Worm (Caenorhabditis elegans): ENCODE measurements around the gene nspb-3.
A peak's percentile ranks its signal among the peaks of the same experiment; 100 is the strongest.
"Not testable (repeated sequence)": the region's sequence is repeated elsewhere in the genome, so short reads cannot be mapped to it uniquely, and the experiment has no call there.

Gene nspb-3

DNA sequence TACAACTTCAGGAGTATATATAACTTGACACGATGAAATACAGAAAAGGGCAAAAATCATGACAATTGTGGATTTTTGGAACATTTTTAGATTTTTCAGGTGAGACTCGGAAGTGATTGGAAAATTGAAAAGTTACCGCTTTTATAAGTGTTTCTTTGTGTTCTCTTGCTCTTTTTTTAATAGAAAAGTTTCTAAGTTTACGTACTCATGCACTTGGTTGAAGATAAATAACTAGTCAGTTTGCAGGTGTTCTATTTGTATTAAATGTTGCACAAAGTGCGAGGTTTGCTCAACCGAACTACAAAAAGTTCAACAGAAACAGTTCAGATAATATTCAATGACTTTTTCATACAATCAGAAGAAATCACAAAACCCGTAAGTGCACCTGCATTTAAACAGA is at the start of gene nspb-3:
Gene nspb-3 (minus strand): TSS at position 101 of the 400 bp plus-strand sequence.
- TF ChIP-seq tbx-37 (GFP tag; conservative IDR thresholded peaks at IDR 0.05); scrt-1 (GFP tag; IDR thresholded peaks at IDR 0.05); ceh-36 (tag; optimal IDR thresholded peaks at IDR 0.05): not testable (repeated sequence)

DNA sequence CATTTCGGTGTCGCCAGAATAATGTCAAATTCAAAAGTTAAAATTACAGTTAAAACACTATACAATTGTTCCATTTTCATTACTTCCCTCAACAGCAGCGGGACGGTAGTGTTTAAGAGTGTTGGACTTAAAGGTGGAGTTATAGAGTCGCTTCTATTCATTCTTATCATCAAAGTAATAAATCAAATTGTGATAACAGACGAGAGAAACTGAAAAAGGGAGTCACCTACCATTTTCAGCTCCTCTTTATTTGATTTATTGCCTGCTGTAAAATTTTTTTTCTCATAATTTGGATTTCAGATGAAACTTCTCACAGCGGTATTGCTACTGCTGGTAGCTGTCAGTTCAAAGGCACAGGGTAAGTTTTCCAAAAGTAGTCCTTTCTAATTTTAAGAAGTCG is 45.1 kb upstream of the nspb-3 start, which contains the start of gene C01B10.6:
Gene C01B10.6 (plus strand): TSS at position 301 of the 400 bp plus-strand sequence.
- TF ChIP-seq tbx-37 (GFP tag; conservative IDR thresholded peaks at IDR 0.05) (no peak), flt-1 (GFP tag; IDR thresholded peaks at IDR 0.05) (no peak), aly-1 (tag; optimal IDR thresholded peaks at IDR 0.05) (no peak), hmbx-1 (tag; optimal IDR thresholded peaks at IDR 0.05) (no peak), F13C5.2 (tag; optimal IDR thresholded peaks at IDR 0.05) (no peak), hmg-4 (GFP tag; optimal IDR thresholded peaks at IDR 0.05) (no peak), tbx-11 (GFP tag; IDR thresholded peaks at IDR 0.05) (no peak), scrt-1 (GFP tag; IDR thresholded peaks at IDR 0.05) (no peak), hnd-1 (tag; optimal IDR thresholded peaks at IDR 0.05) (no peak), ets-7 (tag; optimal IDR thresholded peaks at IDR 0.05) (no peak), ama-1 (optimal IDR thresholded peaks at IDR 0.05) (no peak), sea-1 (GFP tag; conservative IDR thresholded peaks at IDR 0.05) (no peak), B0310.2 (tag; optimal IDR thresholded peaks at IDR 0.05) (no peak), ceh-13 (GFP tag; optimal IDR thresholded peaks at IDR 0.05) (no peak), pes-1 (GFP tag; IDR thresholded peaks at IDR 0.05) (no peak), ceh-36 (tag; optimal IDR thresholded peaks at IDR 0.05) (no peak), tra-4 (tag; optimal IDR thresholded peaks at IDR 0.05) (no peak)

DNA sequence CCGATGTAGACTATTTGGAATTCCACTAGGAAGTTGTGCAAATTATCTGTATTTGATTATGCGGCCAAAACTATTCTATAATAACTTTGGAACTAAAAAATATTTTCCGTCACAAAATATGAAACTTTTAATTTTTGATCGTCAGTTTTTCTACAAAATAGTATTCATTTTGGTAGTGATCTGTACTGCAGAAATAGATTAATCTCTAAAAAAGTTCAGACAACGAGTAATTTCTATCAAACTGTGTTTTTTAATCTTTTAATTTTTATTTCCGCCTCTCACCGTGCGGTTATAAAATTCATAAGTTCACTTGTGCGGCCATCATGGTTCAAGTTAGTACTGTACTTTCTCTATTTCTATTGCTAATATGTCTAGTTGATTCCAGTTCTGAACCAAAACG is 43.5 kb upstream of the nspb-3 start, which contains the start of gene C01B10.7:
Gene C01B10.7 (plus strand): TSS at position 301 of the 400 bp plus-strand sequence.
- TF ChIP-seq tbx-11 (GFP tag; IDR thresholded peaks at IDR 0.05) = no peak

DNA sequence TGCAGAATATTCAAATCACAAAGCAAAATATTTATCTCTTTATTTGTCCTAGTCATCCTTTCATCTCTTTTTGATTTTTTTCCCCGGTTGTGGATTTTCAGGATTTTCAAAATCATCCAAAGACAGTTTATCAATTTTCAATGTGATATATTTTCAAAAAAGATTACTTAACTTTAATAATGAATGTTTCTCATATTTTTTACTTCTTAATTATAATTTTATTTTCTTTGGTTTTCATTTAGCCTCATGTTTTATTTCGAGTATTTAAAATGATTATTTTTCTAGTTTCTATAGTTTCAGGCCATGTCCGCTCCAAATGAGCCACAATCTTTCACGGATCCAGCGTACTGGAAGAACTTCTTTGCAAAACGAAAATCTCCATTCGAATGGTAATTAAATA is 40.0 kb upstream of the nspb-3 start, which contains the start of gene metl-13:
Gene metl-13 (plus strand): TSS at position 301 of the 400 bp plus-strand sequence.
- TF ChIP-seq hnd-1 (tag; optimal IDR thresholded peaks at IDR 0.05) (no peak), ceh-36 (tag; optimal IDR thresholded peaks at IDR 0.05) (no peak), ets-7 (tag; optimal IDR thresholded peaks at IDR 0.05) (no peak), flt-1 (GFP tag; IDR thresholded peaks at IDR 0.05) (no peak), hmg-4 (GFP tag; optimal IDR thresholded peaks at IDR 0.05) (no peak), ama-1 (optimal IDR thresholded peaks at IDR 0.05) (no peak), aly-1 (tag; optimal IDR thresholded peaks at IDR 0.05) (no peak), scrt-1 (GFP tag; IDR thresholded peaks at IDR 0.05) (no peak), B0310.2 (tag; optimal IDR thresholded peaks at IDR 0.05) (no peak), pes-1 (GFP tag; IDR thresholded peaks at IDR 0.05) (no peak), tra-4 (tag; optimal IDR thresholded peaks at IDR 0.05) (no peak), tbx-11 (GFP tag; IDR thresholded peaks at IDR 0.05) (no peak), F13C5.2 (tag; optimal IDR thresholded peaks at IDR 0.05) (no peak)

DNA sequence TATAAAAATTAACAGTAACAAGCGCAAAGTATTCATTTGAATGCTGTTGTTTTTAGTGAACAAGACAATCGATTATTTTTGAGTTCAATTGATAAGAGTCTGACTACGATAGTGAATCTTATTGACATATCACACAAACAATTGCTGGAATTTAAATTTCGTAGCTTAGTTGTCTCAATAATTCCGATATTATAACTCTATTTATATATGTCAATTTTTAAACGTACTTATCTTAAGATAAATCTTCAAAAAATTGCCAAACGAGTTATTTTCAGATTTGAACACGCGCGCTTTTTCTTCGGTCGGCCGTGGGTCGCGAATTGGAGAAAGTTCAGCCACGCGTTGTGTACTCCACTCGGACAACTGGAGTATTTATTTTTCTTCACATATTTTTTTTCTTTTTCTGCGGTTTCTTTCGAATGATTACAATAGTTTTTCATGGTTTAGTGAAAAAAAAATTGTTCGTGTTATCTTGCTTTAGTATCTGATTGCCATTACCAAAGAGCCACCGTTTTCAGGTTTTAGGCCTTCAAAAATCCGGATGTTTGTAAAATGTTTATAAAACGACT is 37.0 kb upstream of the nspb-3 start, which contains the start of the genes cest-5.1 and C01B10.9:
Gene cest-5.1 (minus strand): TSS at position 51 of the 569 bp plus-strand sequence.
Gene C01B10.9 (plus strand): TSS at position 519 of the 569 bp plus-strand sequence.
- TF ChIP-seq tbx-37 (GFP tag; conservative IDR thresholded peaks at IDR 0.05) = peak; percentile 71
- no peak for TF ChIP-seq sea-1 (GFP tag; conservative IDR thresholded peaks at IDR 0.05)
- TF ChIP-seq B0310.2 (tag; optimal IDR thresholded peaks at IDR 0.05) = no peak
- peak; percentile 26 for TF ChIP-seq F13C5.2 (tag; optimal IDR thresholded peaks at IDR 0.05)
- TF ChIP-seq hmg-4 (GFP tag; optimal IDR thresholded peaks at IDR 0.05) = no peak

DNA sequence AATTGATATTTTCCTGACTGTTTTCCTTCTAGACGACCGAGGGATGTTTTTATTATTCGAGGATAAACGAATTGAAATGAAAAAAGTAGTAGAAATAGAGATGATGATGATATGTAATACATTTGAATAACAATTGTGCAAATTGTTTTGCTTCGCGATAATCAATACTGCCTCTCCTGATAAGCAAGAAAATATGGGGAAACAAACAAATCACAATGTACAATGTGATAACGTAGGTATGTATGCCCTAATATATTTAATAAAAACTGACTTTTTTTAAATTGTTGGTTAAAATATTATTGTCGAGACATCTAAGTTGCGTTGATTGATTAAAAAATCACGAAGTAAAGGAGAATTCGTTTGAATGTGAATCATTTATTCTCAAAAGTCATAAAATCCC is 33.0 kb upstream of the nspb-3 start, which contains the start of gene cest-5.2:
Gene cest-5.2 (minus strand): TSS at position 128 of the 400 bp plus-strand sequence.
- TF ChIP-seq B0310.2 (tag; optimal IDR thresholded peaks at IDR 0.05) (no peak), ets-7 (tag; optimal IDR thresholded peaks at IDR 0.05) (no peak), hmg-4 (GFP tag; optimal IDR thresholded peaks at IDR 0.05) (no peak), hnd-1 (tag; optimal IDR thresholded peaks at IDR 0.05) (no peak), ceh-36 (tag; optimal IDR thresholded peaks at IDR 0.05) (no peak), hmbx-1 (tag; optimal IDR thresholded peaks at IDR 0.05) (no peak), tra-4 (tag; optimal IDR thresholded peaks at IDR 0.05) (no peak), flt-1 (GFP tag; IDR thresholded peaks at IDR 0.05) (no peak), aly-1 (tag; optimal IDR thresholded peaks at IDR 0.05) (no peak), pes-1 (GFP tag; IDR thresholded peaks at IDR 0.05) (no peak)

DNA sequence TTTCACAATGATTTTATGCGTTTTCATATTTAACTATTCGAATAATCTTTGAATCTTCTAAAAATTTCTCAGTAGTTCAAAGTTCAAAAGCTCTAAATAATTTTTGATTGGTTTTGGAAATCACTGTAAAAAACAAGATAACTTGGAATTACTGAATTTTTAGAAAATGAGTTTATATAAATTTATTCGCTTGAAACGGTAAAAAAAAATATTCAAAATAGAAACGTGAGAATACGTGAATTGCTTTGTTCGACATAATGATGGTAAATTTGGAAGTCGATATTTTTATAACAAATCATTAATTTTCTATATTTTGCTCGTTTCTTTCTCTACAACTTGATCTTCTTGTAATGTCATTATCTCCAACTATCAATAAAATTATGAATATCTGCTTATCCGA is 28.6 kb upstream of the nspb-3 start, which contains the start of gene C01B10.44:
Gene C01B10.44 (plus strand): TSS at position 301 of the 400 bp plus-strand sequence.
- TF ChIP-seq hmg-4 (GFP tag; optimal IDR thresholded peaks at IDR 0.05) (no peak), aly-1 (tag; optimal IDR thresholded peaks at IDR 0.05) (no peak), tra-4 (tag; optimal IDR thresholded peaks at IDR 0.05) (no peak), scrt-1 (GFP tag; IDR thresholded peaks at IDR 0.05) (no peak), ceh-36 (tag; optimal IDR thresholded peaks at IDR 0.05) (no peak), tbx-37 (GFP tag; conservative IDR thresholded peaks at IDR 0.05) (no peak), ceh-13 (GFP tag; optimal IDR thresholded peaks at IDR 0.05) (no peak), sea-1 (GFP tag; conservative IDR thresholded peaks at IDR 0.05) (no peak), flt-1 (GFP tag; IDR thresholded peaks at IDR 0.05) (no peak), ama-1 (optimal IDR thresholded peaks at IDR 0.05) (no peak), ets-7 (tag; optimal IDR thresholded peaks at IDR 0.05) (no peak)

ce11 chrIV:6622142-6622541 is 27.4 kb upstream of the nspb-3 start:
- TF ChIP-seq scrt-1 (GFP tag; IDR thresholded peaks at IDR 0.05) (no peak), hnd-1 (tag; optimal IDR thresholded peaks at IDR 0.05) (no peak), sea-1 (GFP tag; conservative IDR thresholded peaks at IDR 0.05) (no peak), F13C5.2 (tag; optimal IDR thresholded peaks at IDR 0.05) (no peak), B0310.2 (tag; optimal IDR thresholded peaks at IDR 0.05) (no peak), hmg-4 (GFP tag; optimal IDR thresholded peaks at IDR 0.05) (no peak), ets-7 (tag; optimal IDR thresholded peaks at IDR 0.05) (no peak), flt-1 (GFP tag; IDR thresholded peaks at IDR 0.05) (no peak)
